Fruit fly (Drosophila melanogaster): ENCODE data around the gene Hibch.

Gene Hibch

dm6 chr3R:15332994-15333393, 24.0 kb upstream of the Hibch start, which contains the start of the genes Fkbp39 and Cyfip (continued):
- TF ChIP-seq lab (GFP tag; optimal IDR thresholded peaks at IDR 0.05) = no peak
- TF ChIP-seq Dip3 (GFP tag; optimal IDR thresholded peaks at IDR 0.05) = peak; percentile 21
- no peak for TF ChIP-seq CG6683 (GFP tag; optimal IDR thresholded peaks at IDR 0.05)
- TF ChIP-seq CG4328 (GFP tag; optimal IDR thresholded peaks at IDR 0.05) = no peak
- TF ChIP-seq unc-4 (GFP tag; IDR thresholded peaks at IDR 0.05; ENCODE audit: partially characterized antibody) = peak; percentile 77
- TF ChIP-seq cg (GFP tag; optimal IDR thresholded peaks at IDR 0.05) = peak; percentile 47
- TF ChIP-seq CG12744 (GFP tag; optimal IDR thresholded peaks at IDR 0.05) = no peak
- TF ChIP-seq nerfin-2 (GFP tag; IDR thresholded peaks at IDR 0.05; ENCODE audit: partially characterized antibody) = peak; percentile 39; the same call in 1 of the 2 replicates
- TF ChIP-seq dmrt11E (tag; optimal IDR thresholded peaks at IDR 0.05) = no peak
- TF ChIP-seq Doc2 (GFP tag; IDR thresholded peaks at IDR 0.05) = no peak
- no peak for TF ChIP-seq CG10209 (GFP tag; optimal IDR thresholded peaks at IDR 0.05)
- TF ChIP-seq CG2129 (GFP tag; IDR thresholded peaks at IDR 0.05; ENCODE audit: partially characterized antibody) = no peak
- TF ChIP-seq Atf-2 (GFP tag; optimal IDR thresholded peaks at IDR 0.05) = no peak
- no peak for TF ChIP-seq fd3F (GFP tag; optimal IDR thresholded peaks at IDR 0.05)
- peak; percentile 2 for TF ChIP-seq CG9727 (GFP tag; optimal IDR thresholded peaks at IDR 0.05)
- no peak for TF ChIP-seq CG17568 (GFP tag; optimal IDR thresholded peaks at IDR 0.05)
- TF ChIP-seq fd102C (GFP tag; optimal IDR thresholded peaks at IDR 0.05) = peak; percentile 4
- no peak for TF ChIP-seq Dfd (GFP tag; optimal IDR thresholded peaks at IDR 0.05)
- no peak for TF ChIP-seq CG31224 (GFP tag; IDR thresholded peaks at IDR 0.05)
- no peak for TF ChIP-seq slp2 (GFP tag; optimal IDR thresholded peaks at IDR 0.05)
- TF ChIP-seq NfI (GFP tag; optimal IDR thresholded peaks at IDR 0.05) = peak; percentile 34
- TF ChIP-seq HLH4C (GFP tag; IDR thresholded peaks at IDR 0.05; ENCODE audit: partially characterized antibody) = peak; percentile 80
- TF ChIP-seq C15 (GFP tag; IDR thresholded peaks at IDR 0.05) = no peak
- TF ChIP-seq CG15696 (tag; optimal IDR thresholded peaks at IDR 0.05) = no peak
- TF ChIP-seq zf30C (GFP tag; optimal IDR thresholded peaks at IDR 0.05) = peak; percentile 27
- no peak for TF ChIP-seq croc (GFP tag; conservative IDR thresholded peaks at IDR 0.05)
- TF ChIP-seq aop (GFP tag; IDR thresholded peaks at IDR 0.05) = no peak
- TF ChIP-seq zfh1 (GFP tag; IDR thresholded peaks at IDR 0.05) = no peak
- TF ChIP-seq CG14965 (GFP tag; optimal IDR thresholded peaks at IDR 0.05; ENCODE audit: borderline replicate concordance) = no peak
- TF ChIP-seq CHES-1-like (GFP tag; optimal IDR thresholded peaks at IDR 0.05) = peak; percentile 92
- TF ChIP-seq GATAe (GFP tag; conservative IDR thresholded peaks at IDR 0.05) = no peak
- no peak for TF ChIP-seq jing (GFP tag; optimal IDR thresholded peaks at IDR 0.05)
- TF ChIP-seq wdn (GFP tag; IDR thresholded peaks at IDR 0.05) = no peak
- TF ChIP-seq org-1 (GFP tag; optimal IDR thresholded peaks at IDR 0.05) = no peak
- peak; percentile 26 for TF ChIP-seq bigmax (GFP tag; optimal IDR thresholded peaks at IDR 0.05)
- peak; percentile 94 for TF ChIP-seq CG34422 (GFP tag; IDR thresholded peaks at IDR 0.05)
- TF ChIP-seq Optix (GFP tag; IDR thresholded peaks at IDR 0.05) = peak; percentile 55; the same call in 1 of the 3 replicates
- TF ChIP-seq HHEX (GFP tag; optimal IDR thresholded peaks at IDR 0.05) = no peak
- no peak for TF ChIP-seq gt (GFP tag; IDR thresholded peaks at IDR 0.05)
- TF ChIP-seq CG2678 (tag; optimal IDR thresholded peaks at IDR 0.05) = no peak
- TF ChIP-seq CG43689 (GFP tag; IDR thresholded peaks at IDR 0.05) = no peak
- TF ChIP-seq CG11504 (tag; optimal IDR thresholded peaks at IDR 0.05) = no peak
- peak; percentile 30 for TF ChIP-seq Dek (tag; optimal IDR thresholded peaks at IDR 0.05)
- no peak for TF ChIP-seq CG31388 (GFP tag; optimal IDR thresholded peaks at IDR 0.05)
- peak; percentile 98 for TF ChIP-seq CG4617 (GFP tag; optimal IDR thresholded peaks at IDR 0.05; ENCODE audit: borderline replicate concordance)
- no peak for TF ChIP-seq Mad (GFP tag; optimal IDR thresholded peaks at IDR 0.05)
- TF ChIP-seq chif (GFP tag; optimal IDR thresholded peaks at IDR 0.05) = peak in 1 of 2 experiments; percentile 36
- TF ChIP-seq hth (optimal IDR thresholded peaks at IDR 0.05) = no peak
- TF ChIP-seq CG12769 (tag; optimal IDR thresholded peaks at IDR 0.05) = no peak
- TF ChIP-seq Neu2 (GFP tag; optimal IDR thresholded peaks at IDR 0.05; ENCODE audit: borderline replicate concordance) = no peak
- no peak for TF ChIP-seq Fer2 (tag; optimal IDR thresholded peaks at IDR 0.05)
